Fruit fly (Drosophila melanogaster) whole organism, embryonic: ENCODE measurements around the gene CG43321.

Experiments
- Blimp-1 ChIP-seq: fragments of 200-800 bp; sonication (Bioruptor generic); optimal IDR thresholded peaks from 3 replicates; lab custom pipeline; 2018; ENCODE audit warnings: missing biosample characterization, missing genetic modification characterization, mild to moderate bottlenecking, moderate library complexity, missing genetic modification reagents
- CG10431 ChIP-seq: fragments of 200-800 bp; sonication (Bioruptor generic); optimal IDR thresholded peaks from 3 replicates; lab custom pipeline; 2018; ENCODE audit warnings: missing biosample characterization, mild to moderate bottlenecking, missing genetic modification characterization
- CG11398 ChIP-seq: fragments of 200-800 bp; sonication (Bioruptor generic); optimal IDR thresholded peaks from 2 replicates; lab custom pipeline; 2016; ENCODE audit warnings: missing biosample characterization, missing genetic modification characterization
- CG11695 ChIP-seq: fragments of 200-800 bp; sonication (Bioruptor generic); IDR thresholded peaks from 3 replicates; pipeline ENCODE4 v1.3.6; 2022; ENCODE audit warnings: missing biosample characterization, missing genetic modification characterization
- CG12155 ChIP-seq: fragments of 200-800 bp; sonication (Bioruptor generic); optimal IDR thresholded peaks from 3 replicates; lab custom pipeline; 2016; ENCODE audit warnings: missing biosample characterization, missing genetic modification characterization
- CG14965 ChIP-seq: fragments of 200-800 bp; sonication (Bioruptor generic); optimal IDR thresholded peaks from 2 replicates; lab custom pipeline; 2016; ENCODE audit warnings: missing biosample characterization, missing genetic modification characterization, borderline replicate concordance
- CG15073 ChIP-seq: fragments of 200-800 bp; sonication (Bioruptor generic); optimal IDR thresholded peaks from 2 replicates; lab custom pipeline; 2016; ENCODE audit warnings: missing biosample characterization, missing genetic modification characterization
- CG16813 ChIP-seq: fragments of 200-800 bp; sonication (Bioruptor generic); IDR thresholded peaks from 3 replicates; pipeline ENCODE4 v1.3.6; 2022; ENCODE audit warnings: missing biosample characterization, missing genetic modification characterization; ENCODE audit not compliant: partially characterized antibody
- CG17912 ChIP-seq: fragments of 200-800 bp; sonication (Bioruptor generic); optimal IDR thresholded peaks from 2 replicates; lab custom pipeline; 2018; ENCODE audit warnings: missing biosample characterization, mild to moderate bottlenecking, missing genetic modification characterization
- CG18476 ChIP-seq: fragments of 200-800 bp; sonication (Bioruptor generic); optimal IDR thresholded peaks from 2 replicates; lab custom pipeline; 2016; ENCODE audit warnings: missing biosample characterization, mild to moderate bottlenecking, missing genetic modification characterization
- CG3065 ChIP-seq: fragments of 200-800 bp; sonication (Bioruptor generic); optimal IDR thresholded peaks from 2 replicates; lab custom pipeline; 2016; ENCODE audit warnings: missing biosample characterization, missing genetic modification characterization
- CG31224 ChIP-seq: fragments of 200-800 bp; sonication (Bioruptor generic); IDR thresholded peaks from 2 replicates; pipeline ENCODE4 v1.3.6; 2022; ENCODE audit warnings: missing biosample characterization, missing genetic modification characterization
- CG32772 ChIP-seq: fragments of 200-800 bp; sonication (Bioruptor generic); IDR thresholded peaks from 2 replicates; pipeline ENCODE4 v1.3.6; 2022; ENCODE audit warnings: missing biosample characterization, missing genetic modification characterization
- CG34376 ChIP-seq: fragments of 200-800 bp; sonication (Bioruptor generic); optimal IDR thresholded peaks from 2 replicates; lab custom pipeline; 2018; ENCODE audit warnings: missing biosample characterization, mild to moderate bottlenecking, missing genetic modification characterization
- CG4820 ChIP-seq: fragments of 200-800 bp; sonication (Bioruptor generic); optimal IDR thresholded peaks from 3 replicates; lab custom pipeline; 2016; ENCODE audit warnings: missing biosample characterization, missing genetic modification characterization
- CG4854 ChIP-seq: fragments of 200-800 bp; sonication (Bioruptor generic); optimal IDR thresholded peaks from 2 replicates; lab custom pipeline; 2016; ENCODE audit warnings: missing biosample characterization, missing genetic modification characterization, inconsistent platforms
- CG6683 ChIP-seq: fragments of 200-800 bp; sonication (Bioruptor generic); optimal IDR thresholded peaks from 2 replicates; lab custom pipeline; 2017; ENCODE audit warnings: missing biosample characterization, mild to moderate bottlenecking, missing genetic modification characterization, missing genetic modification reagents
- CG7839 ChIP-seq: fragments of 200-800 bp; sonication (Bioruptor generic); optimal IDR thresholded peaks from 3 replicates; lab custom pipeline; 2018; ENCODE audit warnings: missing biosample characterization, mild to moderate bottlenecking, missing genetic modification characterization, moderate library complexity
- CG7963 ChIP-seq: fragments of 200-800 bp; sonication (Bioruptor generic); IDR thresholded peaks from 3 replicates; pipeline ENCODE4 v1.3.6; 2022; ENCODE audit warnings: missing biosample characterization, missing genetic modification characterization; ENCODE audit not compliant: partially characterized antibody
- GATAe ChIP-seq: fragments of 200-800 bp; sonication (Bioruptor generic); conservative IDR thresholded peaks from 2 replicates; pipeline ENCODE4 v1.3.6; 2022; ENCODE audit warnings: missing biosample characterization, missing genetic modification characterization
- Hey ChIP-seq: fragments of 200-800 bp; sonication (Bioruptor generic); optimal IDR thresholded peaks from 3 replicates; lab custom pipeline; 2018; ENCODE audit warnings: missing biosample characterization, mild to moderate bottlenecking, missing genetic modification characterization
- HmgZ ChIP-seq: fragments of 200-800 bp; sonication (Bioruptor generic); optimal IDR thresholded peaks from 2 replicates; lab custom pipeline; 2018; ENCODE audit warnings: missing biosample characterization, mild to moderate bottlenecking, missing genetic modification characterization
- Lpt ChIP-seq: fragments of >200 bp; optimal IDR thresholded peaks from 2 replicates; lab custom pipeline; 2018; ENCODE audit warnings: missing biosample characterization, missing genetic modification characterization
- NC2α ChIP-seq: fragments of 200-800 bp; sonication (Bioruptor generic); optimal IDR thresholded peaks from 2 replicates; lab custom pipeline; 2016; ENCODE audit warnings: missing biosample characterization, missing genetic modification characterization
- PHDP ChIP-seq: fragments of 200-800 bp; sonication (Bioruptor generic); optimal IDR thresholded peaks from 3 replicates; lab custom pipeline; 2018; ENCODE audit warnings: missing biosample characterization, mild to moderate bottlenecking, missing genetic modification characterization, moderate library complexity
- Rfx ChIP-seq: fragments of 200-800 bp; sonication (Bioruptor generic); IDR thresholded peaks from 2 replicates; pipeline ENCODE4 v1.3.6; 2022; ENCODE audit warnings: missing biosample characterization, missing genetic modification characterization
- ato ChIP-seq: fragments of 200-800 bp; sonication (Bioruptor generic); IDR thresholded peaks from 2 replicates; pipeline ENCODE4 v1.3.6; 2022; ENCODE audit warnings: missing biosample characterization, missing genetic modification characterization; ENCODE audit not compliant: partially characterized antibody
- bcd ChIP-seq: fragments of 200-800 bp; sonication (Bioruptor generic); optimal IDR thresholded peaks from 2 replicates; lab custom pipeline; 2017; ENCODE audit warnings: missing biosample characterization, mild to moderate bottlenecking, missing genetic modification characterization
- cad ChIP-seq: fragments of >200 bp; optimal IDR thresholded peaks from 2 replicates; lab custom pipeline; 2017; ENCODE audit warnings: missing biosample characterization, missing genetic modification characterization
- croc ChIP-seq: fragments of 200-800 bp; sonication (Bioruptor generic); conservative IDR thresholded peaks from 3 replicates; pipeline ENCODE4 v1.3.6; 2022; ENCODE audit warnings: missing biosample characterization, missing genetic modification characterization
- dimm ChIP-seq: fragments of 200-800 bp; sonication (Bioruptor generic); IDR thresholded peaks from 2 replicates; pipeline ENCODE4 v1.3.6; 2022; ENCODE audit warnings: missing biosample characterization, missing genetic modification characterization
- emc ChIP-seq: fragments of 200-800 bp; sonication (Bioruptor generic); optimal IDR thresholded peaks from 2 replicates; lab custom pipeline; 2016; ENCODE audit warnings: missing biosample characterization, missing genetic modification characterization
- esg ChIP-seq: fragments of 200-800 bp; sonication (Bioruptor generic); conservative IDR thresholded peaks from 2 replicates; pipeline ENCODE4 v1.3.6; 2022; ENCODE audit warnings: missing biosample characterization, missing genetic modification characterization
- eve ChIP-seq, 2 experiments: fragments of >200 bp; optimal IDR thresholded peaks; 2 replicates each; lab custom pipeline; 2017; ENCODE audit warnings: missing biosample characterization in 2 of 2, missing genetic modification characterization in 2 of 2
- exex ChIP-seq: fragments of 200-800 bp; sonication (Bioruptor generic); optimal IDR thresholded peaks from 4 replicates; lab custom pipeline; 2018; ENCODE audit warnings: missing biosample characterization, mild to moderate bottlenecking, missing genetic modification characterization, moderate library complexity
- eyg ChIP-seq: fragments of 200-800 bp; sonication (Bioruptor generic); optimal IDR thresholded peaks from 3 replicates; lab custom pipeline; 2016; ENCODE audit warnings: missing biosample characterization, missing genetic modification characterization
- hth ChIP-seq: fragments of >200 bp; optimal IDR thresholded peaks from 2 replicates; lab custom pipeline; 2017; ENCODE audit warnings: inconsistent platforms
- lov ChIP-seq, 2 experiments: fragments of 200-800 bp in 1 of 2; fragments of >200 bp in 1 of 2; sonication (Bioruptor generic) in 1 of 2; IDR thresholded peaks in 1 of 2; optimal IDR thresholded peaks in 1 of 2; 2 replicates in 1 of 2; 3 replicates in 1 of 2; pipeline versions ENCODE4 v1.3.6 to Lab custom; 2017 to 2022; ENCODE audit warnings: missing biosample characterization in 1 of 2, missing genetic modification characterization in 1 of 2
- mam ChIP-seq: fragments of 200-800 bp; sonication (Bioruptor generic); optimal IDR thresholded peaks from 3 replicates; lab custom pipeline; 2016; ENCODE audit warnings: missing biosample characterization, missing genetic modification characterization
- nom ChIP-seq: fragments of 200-800 bp; sonication (Bioruptor generic); optimal IDR thresholded peaks from 2 replicates; lab custom pipeline; 2017; ENCODE audit warnings: missing biosample characterization, missing genetic modification characterization, mild to moderate bottlenecking, moderate library complexity, missing genetic modification reagents
- pan ChIP-seq, 4 experiments: fragments of >200 bp in 3 of 4; fragments of 200-800 bp in 1 of 4; sonication (Bioruptor generic) in 1 of 4; optimal IDR thresholded peaks in 3 of 4; IDR thresholded peaks in 1 of 4; 2 replicates each; pipeline versions ENCODE4 v1.3.6 to Lab custom; 2017 to 2022; ENCODE audit warnings: missing biosample characterization in 2 of 4, missing genetic modification characterization in 2 of 4, mixed read lengths in 1 of 4
- pfk ChIP-seq: fragments of 200-800 bp; sonication (Bioruptor generic); optimal IDR thresholded peaks from 2 replicates; lab custom pipeline; 2018; ENCODE audit warnings: missing biosample characterization, mild to moderate bottlenecking, missing genetic modification characterization, moderate library complexity
- pzg ChIP-seq: fragments of 200-800 bp; sonication (Bioruptor generic); optimal IDR thresholded peaks from 3 replicates; lab custom pipeline; 2018; ENCODE audit warnings: missing biosample characterization, mild to moderate bottlenecking, missing genetic modification characterization, moderate library complexity
- ro ChIP-seq: fragments of 200-800 bp; sonication (Bioruptor generic); IDR thresholded peaks from 2 replicates; pipeline ENCODE4 v1.3.6; 2022; ENCODE audit warnings: missing biosample characterization, missing genetic modification characterization
- sens ChIP-seq: fragments of 200-800 bp; sonication (Bioruptor generic); peaks from one replicate; lab custom pipeline; 2016; ENCODE audit warnings: missing biosample characterization, missing genetic modification characterization
- so ChIP-seq: fragments of 200-800 bp; sonication (Bioruptor generic); IDR thresholded peaks from 3 replicates; pipeline ENCODE4 v1.3.6; 2022; ENCODE audit warnings: missing biosample characterization, missing genetic modification characterization
- sug ChIP-seq: fragments of 200-800 bp; optimal IDR thresholded peaks from 2 replicates; lab custom pipeline; 2019; ENCODE audit warnings: missing biosample characterization, mild to moderate bottlenecking, missing genetic modification characterization, moderate library complexity
- tin ChIP-seq: fragments of 200-800 bp; sonication (Bioruptor generic); optimal IDR thresholded peaks from 3 replicates; lab custom pipeline; 2016; ENCODE audit warnings: missing biosample characterization, missing genetic modification characterization
- tna ChIP-seq: fragments of 200-800 bp; sonication (Bioruptor generic); IDR thresholded peaks from 2 replicates; pipeline ENCODE4 v1.3.6; 2022; ENCODE audit warnings: missing biosample characterization, missing genetic modification characterization; ENCODE audit not compliant: partially characterized antibody
- vvl ChIP-seq: fragments of 200-800 bp; sonication (Bioruptor generic); IDR thresholded peaks from 2 replicates; pipeline ENCODE4 v1.3.6; 2022; ENCODE audit warnings: missing biosample characterization, missing genetic modification characterization

Gene CG43321

dm6 chr2L:6967422-6968012 lies 44.5 kb upstream of the CG43321 start, which contains the start of gene Sumo (continued):
- no peak for TF ChIP-seq CG18476
- no peak for TF ChIP-seq NC2α (GFP tag; lab: Kevin White, UChicago)
- TF ChIP-seq CG32772 (GFP tag; lab: Robert Waterston, UW) = no peak
- TF ChIP-seq CG15073 (GFP tag; lab: Kevin White, UChicago) = no peak
- no peak for TF ChIP-seq HmgZ (tag; lab: Kevin White, UChicago)
- no peak for TF ChIP-seq hth
- TF ChIP-seq Blimp-1 (GFP tag; lab: Kevin White, UChicago) = no peak
- TF ChIP-seq pzg (GFP tag; lab: Kevin White, UChicago) = peak; percentile 79
- TF ChIP-seq ato = peak; percentile 100
- no peak for TF ChIP-seq CG17912 (GFP tag; lab: Kevin White, UChicago)
- no peak for TF ChIP-seq ro (GFP tag; lab: Robert Waterston, UW)
- TF ChIP-seq CG4820 (GFP tag; lab: Kevin White, UChicago) = no peak
- TF ChIP-seq CG11398 (GFP tag; lab: Kevin White, UChicago) = no peak
- TF ChIP-seq cad (GFP tag; lab: Kevin White, UChicago) = no peak
- TF ChIP-seq Rfx (GFP tag; lab: Robert Waterston, UW) = peak; percentile 76
- TF ChIP-seq CG3065 (GFP tag; lab: Kevin White, UChicago) = no peak
- no peak for TF ChIP-seq tin (GFP tag; lab: Kevin White, UChicago)
- TF ChIP-seq CG4854 (GFP tag; lab: Kevin White, UChicago) = no peak
- no peak for TF ChIP-seq CG14965 (GFP tag; lab: Kevin White, UChicago)
- no peak for TF ChIP-seq lov (optimal IDR thresholded peaks at IDR 0.05; lab: Kevin White, UChicago)
- TF ChIP-seq lov (GFP tag; IDR thresholded peaks at IDR 0.05; lab: Robert Waterston, UW) = 0 out of 3 replicates have a peak, but pooled peaks have one; percentile 38
- no peak for TF ChIP-seq CG34376 (GFP tag; lab: Kevin White, UChicago)
- TF ChIP-seq CG16813 (GFP tag; lab: Robert Waterston, UW) = peak; percentile 100
- no peak for TF ChIP-seq Lpt
- peak; percentile 13 for TF ChIP-seq CG7839 (tag; lab: Kevin White, UChicago)
- TF ChIP-seq CG7963 (GFP tag; lab: Robert Waterston, UW) = peak; percentile 100
- peak; percentile 21 for TF ChIP-seq CG12155
- TF ChIP-seq so (GFP tag; lab: Robert Waterston, UW) = no peak
- TF ChIP-seq eyg (GFP tag; lab: Kevin White, UChicago) = no peak
- TF ChIP-seq bcd (GFP tag; lab: Kevin White, UChicago) = peak; percentile 11
- no peak for TF ChIP-seq GATAe (GFP tag; lab: Robert Waterston, UW)
- no peak for TF ChIP-seq PHDP
- TF ChIP-seq CG6683 = no peak
- 0 out of 3 replicates have a peak, but pooled peaks have one; percentile 21 for TF ChIP-seq CG11695 (GFP tag; lab: Robert Waterston, UW)
- no peak for TF ChIP-seq CG10431 (GFP tag; lab: Kevin White, UChicago)
- no peak for TF ChIP-seq dimm (GFP tag; lab: Robert Waterston, UW)
- peak; percentile 10; the same call in 1 of the 2 replicates for TF ChIP-seq vvl (GFP tag; lab: Robert Waterston, UW)
- no peak for TF ChIP-seq eve (GFP tag; optimal IDR thresholded peaks at IDR 0.05; lab: Kevin White, UChicago)
- no peak for TF ChIP-seq Hey (tag; lab: Kevin White, UChicago)
- TF ChIP-seq mam (GFP tag; lab: Kevin White, UChicago) = no peak
- TF ChIP-seq croc (GFP tag; lab: Robert Waterston, UW) = no peak
- TF ChIP-seq pfk (GFP tag; lab: Kevin White, UChicago) = no peak
- TF ChIP-seq sug (tag; lab: Kevin White, UChicago) = peak; percentile 23
- TF ChIP-seq exex (tag; lab: Kevin White, UChicago) = no peak
- no peak for TF ChIP-seq sens
- TF ChIP-seq nom (GFP tag; lab: Kevin White, UChicago) = no peak
- TF ChIP-seq esg (GFP tag; lab: Robert Waterston, UW) = no peak
- no peak for TF ChIP-seq emc (GFP tag; lab: Kevin White, UChicago)
- TF ChIP-seq tna = peak; percentile 98
- no peak for TF ChIP-seq pan (optimal IDR thresholded peaks at IDR 0.05; lab: Kevin White, UChicago)
- peak in 1 of 2 experiments; percentile 43 for TF ChIP-seq pan (GFP tag; optimal IDR thresholded peaks at IDR 0.05 in 1 of 2, IDR thresholded peaks at IDR 0.05 in 1 of 2)
- TF ChIP-seq CG31224 (GFP tag; lab: Robert Waterston, UW) = no peak
